Worm (Caenorhabditis elegans) whole organism, L4 larva: Measurements from ENCODE around the gene rsd-2.
A peak's percentile ranks its signal among the peaks of the same experiment; 100 is the strongest.

Source experiments
- F26F4.8 ChIP-seq: fragments of 200-800 bp; sonication (Bioruptor generic); conservative IDR thresholded peaks from 2 replicates; pipeline ENCODE4 v1.3.6; 2022; ENCODE audit warnings: missing genetic modification characterization, missing compliant biosample characterization
- F44E2.7 ChIP-seq: fragments of 200-800 bp; sonication (Bioruptor generic); IDR thresholded peaks from 2 replicates; pipeline ENCODE4 v2.1.2; 2022; ENCODE audit warnings: missing genetic modification characterization, missing compliant biosample characterization
- F49E8.2 ChIP-seq: sonication (generic microtip); optimal IDR thresholded peaks from 2 replicates; lab custom pipeline; 2016; ENCODE audit warnings: missing compliant biosample characterization, mild to moderate bottlenecking, missing genetic modification characterization, borderline replicate concordance
- R02D3.7 ChIP-seq: fragments of 150-350 bp; sonication (generic microtip); optimal IDR thresholded peaks from 3 replicates; lab custom pipeline; 2014; ENCODE audit warnings: missing biosample characterization, missing genetic modification characterization
- Y105C5A.15 ChIP-seq: fragments of 200-800 bp; sonication (Bioruptor generic); IDR thresholded peaks from 2 replicates; pipeline ENCODE4 v1.3.6; 2022; ENCODE audit warnings: missing genetic modification characterization, missing compliant biosample characterization
- Y48G9A.11 ChIP-seq: fragments of 200-800 bp; sonication (Bioruptor generic); IDR thresholded peaks from 2 replicates; pipeline ENCODE4 v1.3.6; 2022; ENCODE audit warnings: missing genetic modification reagents, missing genetic modification characterization, missing compliant biosample characterization
- aha-1 ChIP-seq: fragments of 150-350 bp; peaks from one replicate; lab custom pipeline; 2014; ENCODE audit warnings: missing biosample characterization, missing genetic modification characterization
- arid-1 ChIP-seq: fragments of 200-800 bp; sonication (Bioruptor generic); conservative IDR thresholded peaks from 2 replicates; pipeline ENCODE4 v1.3.6; 2022; ENCODE audit warnings: missing genetic modification reagents, missing genetic modification characterization, missing compliant biosample characterization
- ceh-20 ChIP-seq: fragments of 200-800 bp; sonication (Bioruptor generic); IDR thresholded peaks from 2 replicates; pipeline ENCODE4 v1.3.6; 2022; ENCODE audit warnings: missing genetic modification reagents, missing genetic modification characterization, missing compliant biosample characterization
- cey-2 ChIP-seq: sonication (generic microtip); optimal IDR thresholded peaks from 3 replicates; lab custom pipeline; 2017; ENCODE audit warnings: missing genetic modification characterization, mild to moderate bottlenecking, missing compliant biosample characterization, antibody characterized with exemption, borderline replicate concordance; ENCODE audit not compliant: insufficient read depth
- daf-16 ChIP-seq, 3 experiments: sonication (generic microtip); optimal IDR thresholded peaks; 2 replicates each; lab custom pipeline; 2016 to 2017; ENCODE audit warnings: missing genetic modification characterization in 3 of 3, missing genetic modification reagents in 3 of 3, mild to moderate bottlenecking in 2 of 3, missing compliant biosample characterization in 2 of 3, missing biosample characterization in 1 of 3, moderate library complexity in 1 of 3
- dmd-8 ChIP-seq: fragments of 200-800 bp; sonication (Bioruptor generic); IDR thresholded peaks from 2 replicates; pipeline ENCODE4 v1.3.6; 2022; ENCODE audit warnings: missing genetic modification characterization, missing compliant biosample characterization
- dve-1 ChIP-seq: sonication (generic microtip); optimal IDR thresholded peaks from 2 replicates; lab custom pipeline; 2017; ENCODE audit warnings: antibody characterized with exemption, mild to moderate bottlenecking, missing genetic modification characterization, missing compliant biosample characterization; ENCODE audit not compliant: insufficient read depth
- egl-27 ChIP-seq: sonication (generic microtip); optimal IDR thresholded peaks from 3 replicates; lab custom pipeline; 2017; ENCODE audit warnings: missing biosample characterization, missing genetic modification reagents, missing genetic modification characterization
- gei-8 ChIP-seq: fragments of 200-800 bp; sonication (Bioruptor generic); optimal IDR thresholded peaks from 2 replicates; lab custom pipeline; 2018; ENCODE audit warnings: mild to moderate bottlenecking, missing genetic modification characterization, missing compliant biosample characterization
- hlh-30 ChIP-seq: sonication (generic microtip); optimal IDR thresholded peaks from 2 replicates; lab custom pipeline; 2017; ENCODE audit warnings: antibody characterized with exemption, mild to moderate bottlenecking, missing genetic modification characterization, missing compliant biosample characterization; ENCODE audit not compliant: insufficient read depth
- hmg-1.1 ChIP-seq: fragments of 200-800 bp; sonication (Bioruptor generic); IDR thresholded peaks from 2 replicates; pipeline ENCODE4 v1.3.6; 2022; ENCODE audit warnings: missing genetic modification reagents, missing genetic modification characterization, missing compliant biosample characterization
- lim-7 ChIP-seq: fragments of 200-800 bp; sonication (Bioruptor generic); IDR thresholded peaks from 2 replicates; pipeline ENCODE4 v1.3.6; 2022; ENCODE audit warnings: missing genetic modification characterization, missing compliant biosample characterization
- lin-13 ChIP-seq: fragments of 150-350 bp; optimal IDR thresholded peaks from 2 replicates; lab custom pipeline; 2014; ENCODE audit warnings: missing biosample characterization, missing genetic modification reagents, missing genetic modification characterization
- lin-38 ChIP-seq: fragments of 200-800 bp; sonication (Bioruptor generic); IDR thresholded peaks from 2 replicates; pipeline ENCODE4 v1.3.6; 2022; ENCODE audit warnings: missing genetic modification reagents, missing genetic modification characterization, missing compliant biosample characterization
- lin-39 ChIP-seq: fragments of 150-350 bp; optimal IDR thresholded peaks from 2 replicates; lab custom pipeline; 2014; ENCODE audit warnings: missing biosample characterization, missing genetic modification reagents, missing genetic modification characterization
- mep-1 ChIP-seq: fragments of 150-350 bp; sonication (generic microtip); optimal IDR thresholded peaks from 3 replicates; lab custom pipeline; 2014; ENCODE audit warnings: missing biosample characterization, missing genetic modification characterization
- mxl-3 ChIP-seq: fragments of 200-800 bp; sonication (Bioruptor generic); optimal IDR thresholded peaks from 2 replicates; lab custom pipeline; 2018; ENCODE audit warnings: mild to moderate bottlenecking, missing genetic modification characterization, missing compliant biosample characterization
- nhr-10 ChIP-seq: fragments of 150-350 bp; optimal IDR thresholded peaks from 2 replicates; lab custom pipeline; 2014; ENCODE audit warnings: missing biosample characterization, missing genetic modification characterization
- nhr-102 ChIP-seq: sonication (generic microtip); optimal IDR thresholded peaks from 2 replicates; lab custom pipeline; 2016; ENCODE audit warnings: mild to moderate bottlenecking, missing genetic modification characterization, moderate library complexity, missing compliant biosample characterization
- nhr-25 ChIP-seq: sonication (generic microtip); optimal IDR thresholded peaks from 2 replicates; lab custom pipeline; 2017; ENCODE audit warnings: missing genetic modification characterization, mild to moderate bottlenecking, missing compliant biosample characterization, antibody characterized with exemption, moderate library complexity, borderline replicate concordance; ENCODE audit not compliant: insufficient read depth
- nhr-28 ChIP-seq: fragments of 150-350 bp; optimal IDR thresholded peaks from 2 replicates; lab custom pipeline; 2014; ENCODE audit warnings: missing biosample characterization, missing genetic modification characterization
- nhr-48 ChIP-seq: sonication (generic microtip); optimal IDR thresholded peaks from 2 replicates; lab custom pipeline; 2016; ENCODE audit warnings: mild to moderate bottlenecking, missing genetic modification characterization, missing compliant biosample characterization
- nhr-76 ChIP-seq: fragments of 150-350 bp; optimal IDR thresholded peaks from 2 replicates; lab custom pipeline; 2014; ENCODE audit warnings: missing biosample characterization, missing genetic modification characterization
- pha-4 ChIP-seq, 2 experiments: fragments of 150-350 bp in 1 of 2; fragments of 200-800 bp in 1 of 2; sonication (Bioruptor generic) in 1 of 2; IDR thresholded peaks in 1 of 2; optimal IDR thresholded peaks in 1 of 2; 2 replicates each; pipeline versions ENCODE4 v1.3.6 to Lab custom; 2014 to 2022; ENCODE audit warnings: missing genetic modification characterization in 2 of 2, missing genetic modification reagents in 2 of 2, missing biosample characterization in 1 of 2, missing compliant biosample characterization in 1 of 2
- php-3 ChIP-seq: fragments of 200-800 bp; sonication (Bioruptor generic); IDR thresholded peaks from 2 replicates; pipeline ENCODE4 v1.3.6; 2022; ENCODE audit warnings: missing genetic modification reagents, missing genetic modification characterization, missing compliant biosample characterization
- pqm-1 ChIP-seq: sonication (generic microtip); optimal IDR thresholded peaks from 2 replicates; lab custom pipeline; 2017; ENCODE audit warnings: missing biosample characterization, missing genetic modification characterization
- skn-1 ChIP-seq: fragments of 150-350 bp; optimal IDR thresholded peaks from 2 replicates; lab custom pipeline; 2014; ENCODE audit warnings: missing biosample characterization, missing genetic modification characterization
- snpc-1.2 ChIP-seq: fragments of 200-800 bp; sonication (Bioruptor generic); IDR thresholded peaks from 2 replicates; pipeline ENCODE4 v1.3.6; 2022; ENCODE audit warnings: missing genetic modification reagents, missing genetic modification characterization, missing compliant biosample characterization
- snpc-4 ChIP-seq: fragments of 150-350 bp; optimal IDR thresholded peaks from 2 replicates; lab custom pipeline; 2014; ENCODE audit warnings: missing biosample characterization, missing genetic modification characterization
- spr-1 ChIP-seq: sonication (generic microtip); optimal IDR thresholded peaks from 2 replicates; lab custom pipeline; 2016; ENCODE audit warnings: mild to moderate bottlenecking, missing genetic modification characterization, missing compliant biosample characterization
- spr-3 ChIP-seq: fragments of 200-800 bp; sonication (Bioruptor generic); optimal IDR thresholded peaks from 2 replicates; lab custom pipeline; 2018; ENCODE audit warnings: mild to moderate bottlenecking, missing genetic modification characterization, missing compliant biosample characterization
- unc-130 ChIP-seq: sonication (generic microtip); optimal IDR thresholded peaks from 2 replicates; lab custom pipeline; 2016; ENCODE audit warnings: missing genetic modification reagents, missing genetic modification characterization, missing compliant biosample characterization
- unc-39 ChIP-seq: sonication (generic microtip); optimal IDR thresholded peaks from 2 replicates; lab custom pipeline; 2017; ENCODE audit warnings: missing biosample characterization, missing genetic modification characterization
- unc-62 ChIP-seq, 3 experiments: fragments of 150-350 bp in 1 of 3; sonication (generic microtip); optimal IDR thresholded peaks in 2 of 3; peaks in 1 of 3; 1 replicate in 1 of 3; 2 replicates in 2 of 3; lab custom pipeline; 2014 to 2017; ENCODE audit warnings: missing biosample characterization in 3 of 3, missing genetic modification characterization in 3 of 3, missing genetic modification reagents in 3 of 3, missing genotype in 1 of 3
- zfp-2 ChIP-seq: sonication (generic microtip); optimal IDR thresholded peaks from 2 replicates; lab custom pipeline; 2016; ENCODE audit warnings: mild to moderate bottlenecking, missing genetic modification characterization, missing compliant biosample characterization
- zfp-3 ChIP-seq: fragments of 200-800 bp; sonication (Bioruptor generic); conservative IDR thresholded peaks from 2 replicates; pipeline ENCODE4 v1.3.6; 2022; ENCODE audit warnings: missing genetic modification reagents, missing genetic modification characterization, missing compliant biosample characterization
- ztf-7 ChIP-seq: fragments of 150-350 bp; optimal IDR thresholded peaks from 2 replicates; lab custom pipeline; 2014; ENCODE audit warnings: missing biosample characterization, missing genetic modification characterization

The rsd-2 gene

DNA sequence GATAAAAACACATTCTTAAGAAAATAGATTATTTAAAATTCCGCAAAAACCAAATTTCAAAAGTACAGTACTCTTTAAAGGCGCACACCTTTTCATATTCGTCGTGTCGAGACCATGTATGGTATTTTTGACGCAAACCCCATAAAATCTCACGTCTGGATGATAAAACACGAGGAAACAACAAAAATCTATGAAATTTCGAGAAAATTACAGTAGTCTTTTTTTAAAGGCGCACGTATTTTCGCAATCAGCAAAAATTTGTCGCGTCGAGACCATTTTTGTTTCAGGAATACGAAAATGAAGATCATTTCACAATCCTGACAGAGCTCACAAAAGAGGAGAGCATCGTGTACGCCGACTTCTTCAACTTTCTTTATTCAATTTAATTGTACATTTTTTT is 27.1 kb downstream of the rsd-2 start (continued):
- TF ChIP-seq pha-4 (GFP tag; IDR thresholded peaks at IDR 0.05; lab: Robert Waterston, UW) (0 out of 2 replicates have a peak, but pooled peaks have one; percentile 31), pha-4 (tag; optimal IDR thresholded peaks at IDR 0.05; lab: Kevin White, UChicago) (no peak), F44E2.7 (GFP tag; lab: Robert Waterston, UW) (no peak), unc-39 (tag; lab: Kevin White, UChicago) (no peak), ceh-20 (GFP tag; lab: Robert Waterston, UW) (no peak), lin-13 (GFP tag; lab: Kevin White, UChicago) (no peak), nhr-25 (tag; lab: Kevin White, UChicago) (no peak), R02D3.7 (tag; lab: Kevin White, UChicago) (no peak), unc-62 (GFP tag; optimal IDR thresholded peaks at IDR 0.05 in 1 of 2; lab: Kevin White, UChicago) (peak in 1 of 2 experiments; percentile 23), unc-62 (tag; optimal IDR thresholded peaks at IDR 0.05; lab: Kevin White, UChicago) (no peak), arid-1 (GFP tag; lab: Robert Waterston, UW) (0 out of 2 replicates have a peak, but pooled peaks have one; percentile 16)

DNA sequence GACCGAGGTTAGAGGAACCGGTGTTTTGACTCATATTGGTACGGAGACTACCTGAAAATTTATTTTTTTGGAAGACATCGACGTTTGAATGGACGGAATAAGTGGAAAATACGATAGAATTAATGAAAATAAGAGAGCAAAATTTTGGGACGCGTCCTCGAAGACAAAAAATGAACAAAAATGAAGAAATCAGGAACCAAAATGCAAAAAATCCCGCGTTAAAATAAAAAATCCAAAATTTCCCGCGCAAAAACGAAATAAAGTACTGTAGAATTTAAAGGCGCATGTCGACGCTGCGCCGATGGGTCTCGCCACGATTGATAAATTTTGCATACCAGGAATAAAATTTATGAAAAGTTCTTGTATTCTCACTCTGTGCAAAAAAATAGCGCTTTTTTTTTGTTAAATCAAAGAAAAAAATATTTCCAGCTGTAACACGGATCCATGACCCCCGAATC is 27.9 kb downstream of the rsd-2 start, which contains the start of gene puf-3:
puf-3 (minus strand) TSS at position 51 of the 458 bp plus-strand sequence.
- peak; percentile 94 for TF ChIP-seq snpc-1.2
- peak; percentile 46; the same call in 1 of the 2 replicates for TF ChIP-seq Y48G9A.11
- TF ChIP-seq zfp-2 (tag; lab: Kevin White, UChicago): no peak
- peak; percentile 69 for TF ChIP-seq lin-38 (GFP tag; lab: Robert Waterston, UW)
- no peak for TF ChIP-seq mep-1
- TF ChIP-seq pqm-1: no peak
- TF ChIP-seq F49E8.2 (tag; lab: Kevin White, UChicago): peak; percentile 86
- TF ChIP-seq unc-130 (GFP tag; lab: Kevin White, UChicago): peak; percentile 63

DNA sequence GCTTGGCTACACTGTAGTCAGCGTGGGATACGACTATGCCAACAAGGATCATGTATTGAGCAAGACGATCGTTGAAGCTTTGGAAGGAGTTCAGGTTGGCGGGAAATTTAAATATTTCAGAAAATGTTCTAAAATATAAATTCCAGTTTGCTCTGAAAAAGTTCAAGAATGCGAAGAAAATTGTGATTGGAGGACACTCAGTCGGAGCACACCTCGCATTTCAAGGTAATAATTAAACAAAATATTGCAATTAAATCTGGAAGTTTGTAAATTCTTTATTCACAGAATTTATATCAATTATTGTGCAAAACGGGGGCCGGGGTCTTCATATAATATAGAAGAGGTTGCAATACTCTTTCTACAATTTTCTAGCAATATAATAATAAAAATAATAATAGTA is 30.0 kb downstream of the rsd-2 start:
- TF ChIP-seq snpc-4 (tag; lab: Kevin White, UChicago) (no peak), spr-3 (no peak), unc-130 (GFP tag; lab: Kevin White, UChicago) (peak; percentile 31), snpc-1.2 (peak; percentile 66; the same call in 1 of the 2 replicates), nhr-25 (tag; lab: Kevin White, UChicago) (no peak), nhr-102 (tag; lab: Kevin White, UChicago) (no peak), lin-38 (GFP tag; lab: Robert Waterston, UW) (peak; percentile 58; the same call in 1 of the 2 replicates), ztf-7 (tag; lab: Kevin White, UChicago) (no peak), dve-1 (tag; lab: Kevin White, UChicago) (no peak), unc-39 (tag; lab: Kevin White, UChicago) (no peak), skn-1 (tag; lab: Kevin White, UChicago) (no peak), nhr-48 (tag; lab: Kevin White, UChicago) (no peak), nhr-10 (no peak), spr-1 (no peak), hmg-1.1 (no peak), nhr-76 (tag; lab: Kevin White, UChicago) (no peak), pha-4 (GFP tag; IDR thresholded peaks at IDR 0.05; lab: Robert Waterston, UW) (peak; percentile 31; the same call in 1 of the 2 replicates), pha-4 (tag; optimal IDR thresholded peaks at IDR 0.05; lab: Kevin White, UChicago) (no peak), hlh-30 (tag; lab: Kevin White, UChicago) (no peak), F49E8.2 (tag; lab: Kevin White, UChicago) (peak; percentile 10), php-3 (no peak), cey-2 (tag; lab: Kevin White, UChicago) (no peak)

DNA sequence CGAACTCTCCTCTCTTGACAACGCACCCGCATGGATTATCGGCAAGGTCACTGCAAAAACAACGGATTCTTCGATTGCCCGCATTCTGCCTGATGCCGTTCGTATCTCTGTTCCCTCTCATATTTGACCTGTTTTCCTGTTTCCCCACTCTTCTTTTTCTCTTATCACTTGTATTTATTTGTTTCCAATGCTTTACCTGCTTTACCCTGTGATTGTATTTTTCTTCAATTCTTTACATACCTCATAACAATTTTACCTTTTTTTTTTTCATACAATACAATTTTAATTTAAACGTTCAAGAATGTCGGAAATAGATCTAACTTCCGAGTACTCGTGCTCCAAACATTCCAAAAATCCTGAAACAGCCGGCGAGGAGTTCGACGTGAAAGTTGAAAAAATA is 31.1 kb downstream of the rsd-2 start, which contains the start of gene afmd-2:
afmd-2 (plus strand) TSS at position 301 of the 400 bp plus-strand sequence.
- TF ChIP-seq gei-8 (GFP tag; lab: Kevin White, UChicago) (no peak), aha-1 (peak; percentile 48), unc-130 (GFP tag; lab: Kevin White, UChicago) (no peak), lim-7 (GFP tag; lab: Robert Waterston, UW) (no peak), daf-16 (GFP tag; optimal IDR thresholded peaks at IDR 0.05; lab: Kevin White, UChicago) (no peak), daf-16 (tag; optimal IDR thresholded peaks at IDR 0.05; lab: Kevin White, UChicago) (peak; percentile 70), mxl-3 (peak; percentile 16), lin-39 (tag; lab: Kevin White, UChicago) (no peak), F26F4.8 (GFP tag; lab: Robert Waterston, UW) (no peak), zfp-3 (GFP tag; lab: Robert Waterston, UW) (no peak), dmd-8 (no peak), spr-3 (no peak), Y105C5A.15 (GFP tag; lab: Robert Waterston, UW) (no peak), egl-27 (tag; lab: Kevin White, UChicago) (no peak), nhr-28 (tag; lab: Kevin White, UChicago) (peak; percentile 37)
